Worm (Caenorhabditis elegans) whole organism, L1 larva: ENCODE results near the gene T03G11.9.
A peak's percentile ranks its signal among the peaks of the same experiment; 100 is the strongest.

Source experiments
- C04F5.9 ChIP-seq: sonication (generic microtip); optimal IDR thresholded peaks from 2 replicates; lab custom pipeline; 2016; ENCODE audit warnings: missing genetic modification characterization, missing compliant biosample characterization
- C34B4.2 ChIP-seq: sonication (generic microtip); optimal IDR thresholded peaks from 2 replicates; lab custom pipeline; 2017; ENCODE audit warnings: mild to moderate bottlenecking, missing genetic modification characterization, missing compliant biosample characterization
- F16B12.6 ChIP-seq: fragments of 150-350 bp; optimal IDR thresholded peaks from 2 replicates; lab custom pipeline; 2014; ENCODE audit warnings: missing biosample characterization, missing genetic modification characterization
- Y116A8C.19 ChIP-seq: sonication (generic microtip); optimal IDR thresholded peaks from 2 replicates; lab custom pipeline; 2016; ENCODE audit warnings: missing compliant biosample characterization, missing genetic modification characterization, borderline replicate concordance
- aha-1 ChIP-seq: fragments of 150-350 bp; optimal IDR thresholded peaks from 2 replicates; lab custom pipeline; 2014; ENCODE audit warnings: missing biosample characterization, missing genetic modification characterization
- ama-1 ChIP-seq: fragments of 150-350 bp; optimal IDR thresholded peaks from 2 replicates; lab custom pipeline; 2014
- ceh-63 ChIP-seq: fragments of 200-800 bp; sonication (Bioruptor generic); optimal IDR thresholded peaks from 2 replicates; lab custom pipeline; 2018; ENCODE audit warnings: mild to moderate bottlenecking, missing genetic modification characterization, missing compliant biosample characterization
- ceh-8 ChIP-seq: fragments of 200-800 bp; sonication (Bioruptor generic); optimal IDR thresholded peaks from 2 replicates; lab custom pipeline; 2018; ENCODE audit warnings: mild to moderate bottlenecking, missing genetic modification characterization, moderate library complexity, missing compliant biosample characterization
- ceh-82 ChIP-seq, 3 experiments: fragments of 150-350 bp in 1 of 3; sonication (generic microtip) in 2 of 3; optimal IDR thresholded peaks; 2 replicates each; lab custom pipeline; 2014 to 2017; ENCODE audit warnings: missing biosample characterization in 3 of 3, missing genetic modification characterization in 3 of 3
- ces-1 ChIP-seq: fragments of 150-350 bp; optimal IDR thresholded peaks from 2 replicates; lab custom pipeline; 2014; ENCODE audit warnings: missing biosample characterization, missing genetic modification reagents, missing genetic modification characterization
- egl-27 ChIP-seq, 2 experiments: fragments of 150-350 bp in 1 of 2; sonication (generic microtip); optimal IDR thresholded peaks; 3 replicates each; lab custom pipeline; 2017 to 2018; ENCODE audit warnings: missing biosample characterization in 2 of 2, missing genetic modification characterization in 2 of 2, missing genetic modification reagents in 2 of 2
- elt-3 ChIP-seq, 6 experiments: fragments of 150-350 bp in 1 of 6; sonication (generic microtip); optimal IDR thresholded peaks; 2 replicates each; lab custom pipeline; 2017 to 2018; ENCODE audit warnings: missing biosample characterization in 6 of 6, missing genetic modification characterization in 6 of 6, inconsistent platforms in 1 of 6
- fkh-8 ChIP-seq: sonication (generic microtip); optimal IDR thresholded peaks from 2 replicates; lab custom pipeline; 2016; ENCODE audit warnings: mild to moderate bottlenecking, missing genetic modification characterization, missing compliant biosample characterization
- grh-1 ChIP-seq: fragments of 200-800 bp; sonication (Bioruptor generic); IDR thresholded peaks from 2 replicates; pipeline ENCODE4 v1.3.6; 2022; ENCODE audit warnings: missing genetic modification reagents, missing genetic modification characterization, missing compliant biosample characterization
- hlh-17 ChIP-seq: fragments of 200-800 bp; sonication (Bioruptor generic); optimal IDR thresholded peaks from 2 replicates; lab custom pipeline; 2018; ENCODE audit warnings: missing genetic modification characterization, mild to moderate bottlenecking, missing compliant biosample characterization, moderate library complexity, borderline replicate concordance
- hlh-4 ChIP-seq: sonication (generic microtip); optimal IDR thresholded peaks from 2 replicates; lab custom pipeline; 2016; ENCODE audit warnings: mild to moderate bottlenecking, missing genetic modification characterization, missing compliant biosample characterization
- jun-1 ChIP-seq: fragments of 150-350 bp; optimal IDR thresholded peaks from 2 replicates; lab custom pipeline; 2014; ENCODE audit warnings: missing biosample characterization, missing genetic modification reagents, missing genetic modification characterization
- lin-14 ChIP-seq: fragments of 200-800 bp; sonication (Bioruptor generic); optimal IDR thresholded peaks from 2 replicates; lab custom pipeline; 2018; ENCODE audit warnings: mild to moderate bottlenecking, missing genetic modification characterization, moderate library complexity, missing compliant biosample characterization
- lsy-2 ChIP-seq, 2 experiments: fragments of 150-350 bp; optimal IDR thresholded peaks; 2 replicates each; lab custom pipeline; 2014; ENCODE audit warnings: missing biosample characterization in 2 of 2, missing genetic modification characterization in 2 of 2
- mab-9 ChIP-seq: fragments of 200-800 bp; sonication (Bioruptor generic); IDR thresholded peaks from 2 replicates; pipeline ENCODE4 v1.3.6; 2022; ENCODE audit warnings: missing genetic modification reagents, missing genetic modification characterization, missing compliant biosample characterization
- mdl-1 ChIP-seq, 2 experiments: fragments of 150-350 bp; optimal IDR thresholded peaks; 2 replicates each; lab custom pipeline; 2014 to 2017; ENCODE audit warnings: missing biosample characterization in 2 of 2, missing genetic modification characterization in 2 of 2, inconsistent platforms in 1 of 2
- mef-2 ChIP-seq: fragments of 150-350 bp; optimal IDR thresholded peaks from 2 replicates; lab custom pipeline; 2014; ENCODE audit warnings: missing biosample characterization, missing genetic modification characterization
- mep-1 ChIP-seq: fragments of 150-350 bp; optimal IDR thresholded peaks from 2 replicates; lab custom pipeline; 2014; ENCODE audit warnings: missing biosample characterization, missing genetic modification characterization
- nhr-12 ChIP-seq: sonication (generic microtip); optimal IDR thresholded peaks from 2 replicates; lab custom pipeline; 2017; ENCODE audit warnings: missing biosample characterization, missing genetic modification characterization
- nhr-19 ChIP-seq: fragments of 200-800 bp; sonication (Bioruptor generic); conservative IDR thresholded peaks from 2 replicates; pipeline ENCODE4 v1.3.6; 2022; ENCODE audit warnings: missing genetic modification characterization, missing compliant biosample characterization
- nhr-20 ChIP-seq: sonication (generic microtip); optimal IDR thresholded peaks from 2 replicates; lab custom pipeline; 2016; ENCODE audit warnings: mild to moderate bottlenecking, missing genetic modification characterization, missing compliant biosample characterization
- nhr-28 ChIP-seq: fragments of 150-350 bp; optimal IDR thresholded peaks from 2 replicates; lab custom pipeline; 2014; ENCODE audit warnings: missing biosample characterization, missing genetic modification characterization
- nhr-47 ChIP-seq: sonication (generic microtip); optimal IDR thresholded peaks from 2 replicates; lab custom pipeline; 2016; ENCODE audit warnings: mild to moderate bottlenecking, missing genetic modification characterization, moderate library complexity, missing compliant biosample characterization
- nhr-71 ChIP-seq: sonication (generic microtip); optimal IDR thresholded peaks from 2 replicates; lab custom pipeline; 2016; ENCODE audit warnings: mild to moderate bottlenecking, missing genetic modification characterization, moderate library complexity, missing compliant biosample characterization
- nhr-85 ChIP-seq: sonication (generic microtip); peaks from one replicate; lab custom pipeline; 2016; ENCODE audit warnings: missing genetic modification characterization, inconsistent platforms, missing compliant biosample characterization
- pag-3 ChIP-seq: sonication (generic microtip); optimal IDR thresholded peaks from 2 replicates; lab custom pipeline; 2017; ENCODE audit warnings: missing genetic modification characterization, mild to moderate bottlenecking, missing compliant biosample characterization, antibody characterized with exemption, borderline replicate concordance; ENCODE audit not compliant: insufficient read depth
- rnt-1 ChIP-seq: sonication (generic microtip); optimal IDR thresholded peaks from 2 replicates; lab custom pipeline; 2016; ENCODE audit warnings: mild to moderate bottlenecking, missing genetic modification characterization, moderate library complexity, missing compliant biosample characterization
- skn-1 ChIP-seq: fragments of 150-350 bp; optimal IDR thresholded peaks from 2 replicates; lab custom pipeline; 2014; ENCODE audit warnings: missing biosample characterization, missing genetic modification characterization
- snpc-4 ChIP-seq: fragments of 150-350 bp; optimal IDR thresholded peaks from 2 replicates; lab custom pipeline; 2014; ENCODE audit warnings: missing biosample characterization, missing genetic modification characterization
- snu-23 ChIP-seq: sonication (generic microtip); optimal IDR thresholded peaks from 2 replicates; lab custom pipeline; 2016; ENCODE audit warnings: missing genetic modification characterization, missing compliant biosample characterization
- sup-37 ChIP-seq: fragments of 200-800 bp; sonication (Bioruptor generic); optimal IDR thresholded peaks from 2 replicates; lab custom pipeline; 2018; ENCODE audit warnings: mild to moderate bottlenecking, missing genetic modification characterization, missing compliant biosample characterization
- tbx-2 ChIP-seq: sonication (generic microtip); optimal IDR thresholded peaks from 2 replicates; lab custom pipeline; 2016; ENCODE audit warnings: missing genetic modification characterization, missing compliant biosample characterization
- unc-130 ChIP-seq: fragments of 150-350 bp; optimal IDR thresholded peaks from 2 replicates; lab custom pipeline; 2017; ENCODE audit warnings: missing biosample characterization, missing genetic modification characterization, inconsistent platforms
- unc-30 ChIP-seq: sonication (generic microtip); optimal IDR thresholded peaks from 2 replicates; lab custom pipeline; 2017; ENCODE audit warnings: missing biosample characterization, missing genetic modification characterization
- zag-1 ChIP-seq: fragments of 150-350 bp; optimal IDR thresholded peaks from 2 replicates; lab custom pipeline; 2014; ENCODE audit warnings: missing biosample characterization, missing genetic modification characterization
- ztf-11 ChIP-seq, 2 experiments: sonication (generic microtip); optimal IDR thresholded peaks; 2 replicates each; lab custom pipeline; 2016 to 2017; ENCODE audit warnings: missing genetic modification characterization in 2 of 2, missing biosample characterization in 1 of 2, missing compliant biosample characterization in 1 of 2

The T03G11.9 gene

DNA sequence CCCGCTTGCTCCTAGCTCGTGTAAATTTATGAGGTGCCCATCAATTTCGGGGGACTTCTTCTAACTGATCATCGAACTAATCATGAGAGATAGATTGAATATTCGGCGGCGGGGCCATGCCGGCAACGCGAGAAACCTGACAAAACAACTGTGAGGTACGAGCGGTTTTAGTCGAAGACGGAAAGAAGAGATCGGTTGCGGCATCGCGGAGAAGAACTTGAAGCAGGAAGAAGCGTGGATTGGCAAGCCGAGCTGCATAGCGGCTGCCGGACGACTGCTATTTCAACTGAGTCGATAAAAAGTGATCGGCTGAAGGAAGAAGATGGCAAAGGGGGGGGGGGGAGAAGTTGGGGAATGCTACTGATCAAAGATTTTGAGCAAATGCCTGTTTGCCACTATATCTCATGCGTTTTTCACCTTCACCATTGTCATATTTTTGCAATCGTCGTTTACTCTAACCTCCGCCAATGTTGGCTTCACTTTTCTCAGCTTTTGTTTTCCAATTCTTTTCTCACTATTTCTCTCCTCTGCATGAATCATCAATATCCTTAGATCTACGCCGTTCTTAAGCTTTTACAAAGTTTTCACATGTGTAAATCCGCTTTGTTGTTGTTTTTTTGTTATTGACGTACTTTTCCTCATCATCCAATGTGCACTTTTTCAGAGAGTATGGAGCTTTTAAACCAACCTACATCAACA lies 11.6 kb downstream of the T03G11.9 start, which contains the start of gene pqn-62:
Gene pqn-62, plus strand, starts transcription at position 649 of the 699 bp plus-strand sequence.
- TF ChIP-seq mef-2 (no peak), nhr-71 (tag; lab: Kevin White, UChicago) (peak; percentile 43), pag-3 (tag; lab: Kevin White, UChicago) (peak; percentile 65), sup-37 (no peak), lin-14 (GFP tag; lab: Kevin White, UChicago) (peak; percentile 59)

- TF ChIP-seq nhr-19 (0 out of 2 replicates have a peak, but pooled peaks have one; percentile 7), lin-14 (GFP tag; lab: Kevin White, UChicago) (peak; percentile 43), mep-1 (tag; lab: Kevin White, UChicago) (no peak), rnt-1 (tag; lab: Kevin White, UChicago) (peak; percentile 22), nhr-71 (tag; lab: Kevin White, UChicago) (peak; percentile 28)
- TF ChIP-seq, all 84 proteins: peak for 4
These were observed 13.4 kb downstream of the T03G11.9 start for ce11 chrX:5197440-5197839.

DNA sequence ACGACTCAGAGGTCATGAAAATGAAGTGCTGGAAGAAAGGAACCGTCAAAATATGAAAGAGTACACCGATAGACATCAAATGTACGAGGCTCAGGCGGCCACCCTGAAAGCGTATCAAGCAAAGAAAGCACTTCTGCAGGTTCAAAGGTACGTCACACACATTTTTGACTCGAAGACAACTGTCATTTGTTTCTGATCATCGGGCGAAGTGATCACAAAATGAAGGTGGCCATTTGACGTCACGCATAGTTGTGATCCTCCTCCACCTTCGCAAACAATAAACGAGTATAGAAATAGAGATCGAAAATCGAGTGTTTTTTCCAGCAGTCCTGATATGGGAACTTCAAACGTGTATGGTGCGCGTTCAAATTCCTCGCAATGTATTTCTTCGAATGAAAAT lies 15.2 kb downstream of the T03G11.9 start:
- TF ChIP-seq nhr-71 (tag; lab: Kevin White, UChicago) (peak; percentile 46), mdl-1 (tag; optimal IDR thresholded peaks at IDR 0.05; lab: Kevin White, UChicago) (peak in 1 of 2 experiments; percentile 10), ztf-11 (tag; optimal IDR thresholded peaks at IDR 0.05; lab: Kevin White, UChicago) (no peak), rnt-1 (tag; lab: Kevin White, UChicago) (peak; percentile 76), lin-14 (GFP tag; lab: Kevin White, UChicago) (peak; percentile 58), snu-23 (GFP tag; lab: Kevin White, UChicago) (peak; percentile 20), hlh-4 (tag; lab: Kevin White, UChicago) (no peak), egl-27 (tag; optimal IDR thresholded peaks at IDR 0.05; lab: Kevin White, UChicago) (no peak), nhr-19 (peak; percentile 39), jun-1 (tag; lab: Kevin White, UChicago) (no peak)

DNA sequence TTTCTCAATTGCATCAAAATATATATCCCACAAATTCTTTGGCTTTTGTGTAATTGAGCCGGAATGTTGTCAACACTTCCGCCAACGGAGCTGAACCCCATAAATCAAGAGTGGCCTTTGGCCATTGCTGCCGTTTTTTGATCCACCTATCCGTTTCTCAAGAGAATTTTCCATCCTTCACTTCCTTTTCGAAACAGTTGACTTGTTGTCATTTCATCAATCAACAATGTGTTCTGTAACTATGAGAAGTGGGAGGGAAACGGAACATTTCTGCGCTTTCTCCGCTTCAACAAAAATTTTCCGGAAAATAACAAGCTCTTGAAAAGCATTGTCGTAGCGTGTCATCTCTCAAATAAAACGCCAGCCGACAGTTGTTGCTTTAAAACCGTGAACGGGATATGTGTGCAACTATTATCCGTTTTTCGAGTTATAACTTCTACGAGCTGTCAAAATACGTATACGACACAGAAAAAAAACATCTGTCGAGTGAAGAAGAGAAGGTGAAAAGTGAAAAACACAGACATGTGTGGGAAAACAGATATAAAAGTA lies 15.9 kb downstream of the T03G11.9 start:
- TF ChIP-seq grh-1: no peak
- no peak for TF ChIP-seq ceh-8
- TF ChIP-seq mdl-1 (tag; optimal IDR thresholded peaks at IDR 0.05; lab: Kevin White, UChicago): no peak
- no peak for TF ChIP-seq C34B4.2
- no peak for TF ChIP-seq mef-2
- no peak for TF ChIP-seq C04F5.9 (tag; lab: Kevin White, UChicago)
- no peak for TF ChIP-seq skn-1 (tag; lab: Kevin White, UChicago)
- TF ChIP-seq ama-1: no peak
- TF ChIP-seq nhr-28 (tag; lab: Kevin White, UChicago): no peak
- TF ChIP-seq nhr-85 (tag; lab: Kevin White, UChicago): peak; percentile 56
- no peak for TF ChIP-seq ces-1 (GFP tag; lab: Kevin White, UChicago)
- TF ChIP-seq lin-14 (GFP tag; lab: Kevin White, UChicago): peak; percentile 48
- no peak for TF ChIP-seq unc-130 (tag; lab: Kevin White, UChicago)
- TF ChIP-seq nhr-71 (tag; lab: Kevin White, UChicago): peak; percentile 25
- no peak for TF ChIP-seq F16B12.6 (tag; lab: Kevin White, UChicago)
- TF ChIP-seq fkh-8 (tag; lab: Kevin White, UChicago): no peak
- peak; percentile 40 for TF ChIP-seq rnt-1 (tag; lab: Kevin White, UChicago)
- no peak for TF ChIP-seq nhr-12 (tag; lab: Kevin White, UChicago)
- no peak for TF ChIP-seq hlh-17 (GFP tag; lab: Kevin White, UChicago)
- no peak for TF ChIP-seq mab-9
- TF ChIP-seq snpc-4 (tag; lab: Kevin White, UChicago): no peak
- TF ChIP-seq ztf-11 (tag; optimal IDR thresholded peaks at IDR 0.05; lab: Kevin White, UChicago): no peak
- TF ChIP-seq, all 84 proteins: peak for 4

- no peak for TF ChIP-seq aha-1 (tag; lab: Kevin White, UChicago)
- no peak for TF ChIP-seq zag-1 (tag; lab: Kevin White, UChicago)
- no peak for TF ChIP-seq lsy-2 (tag; optimal IDR thresholded peaks at IDR 0.05; lab: Kevin White, UChicago)
- no peak for TF ChIP-seq elt-3 (tag; optimal IDR thresholded peaks at IDR 0.05; lab: Kevin White, UChicago)
- no peak for TF ChIP-seq egl-27 (tag; optimal IDR thresholded peaks at IDR 0.05; lab: Kevin White, UChicago)
- TF ChIP-seq nhr-20: no peak
- TF ChIP-seq ceh-8: no peak
- no peak for TF ChIP-seq mef-2
- TF ChIP-seq ceh-63 (GFP tag; lab: Kevin White, UChicago): no peak
- no peak for TF ChIP-seq ces-1 (GFP tag; lab: Kevin White, UChicago)
- no peak for TF ChIP-seq grh-1
- TF ChIP-seq ceh-82 (tag; optimal IDR thresholded peaks at IDR 0.05; lab: Kevin White, UChicago): no peak
- no peak for TF ChIP-seq Y116A8C.19
- no peak for TF ChIP-seq tbx-2 (tag; lab: Kevin White, UChicago)
- no peak for TF ChIP-seq fkh-8 (tag; lab: Kevin White, UChicago)
- no peak for TF ChIP-seq hlh-4 (tag; lab: Kevin White, UChicago)
- TF ChIP-seq nhr-47 (tag; lab: Kevin White, UChicago): no peak
- TF ChIP-seq unc-30: no peak
These were observed 17.8 kb downstream of the T03G11.9 start for ce11 chrX:5201860-5202259.
